Worm (Caenorhabditis elegans) whole organism, young adult: ENCODE measurements around the gene C42D8.1.

Experiments
- B0336.3 ChIP-seq: fragments of 200-800 bp; sonication (Bioruptor generic); IDR thresholded peaks from 2 replicates; pipeline ENCODE4 v1.3.6; 2022; ENCODE audit warnings: missing genetic modification characterization, missing compliant biosample characterization
- C06A6.2 ChIP-seq: fragments of 200-800 bp; sonication (Bioruptor generic); conservative IDR thresholded peaks from 2 replicates; pipeline ENCODE4 v1.3.6; 2022; ENCODE audit warnings: missing genetic modification characterization, missing compliant biosample characterization
- D2030.7 ChIP-seq: fragments of 200-800 bp; sonication (Bioruptor generic); IDR thresholded peaks from 2 replicates; pipeline ENCODE4 v1.3.6; 2022; ENCODE audit warnings: missing genetic modification reagents, missing genetic modification characterization, missing compliant biosample characterization
- F33H1.4 ChIP-seq: fragments of 200-800 bp; sonication (Bioruptor generic); IDR thresholded peaks from 2 replicates; pipeline ENCODE4 v1.3.6; 2022; ENCODE audit warnings: missing genetic modification reagents, missing genetic modification characterization, missing compliant biosample characterization
- F37B4.10 ChIP-seq: fragments of 200-800 bp; sonication (Bioruptor generic); IDR thresholded peaks from 2 replicates; pipeline ENCODE4 v1.3.6; 2022; ENCODE audit warnings: missing genetic modification characterization, missing compliant biosample characterization
- F52B5.7 ChIP-seq: sonication (generic microtip); optimal IDR thresholded peaks from 2 replicates; lab custom pipeline; 2016; ENCODE audit warnings: mild to moderate bottlenecking, missing genetic modification characterization, missing compliant biosample characterization
- F57A8.1 ChIP-seq: fragments of 200-800 bp; sonication (Bioruptor generic); optimal IDR thresholded peaks from 2 replicates; lab custom pipeline; 2018; ENCODE audit warnings: mild to moderate bottlenecking, missing genetic modification characterization, moderate library complexity, missing compliant biosample characterization
- T26A5.8 ChIP-seq: sonication (generic microtip); optimal IDR thresholded peaks from 2 replicates; lab custom pipeline; 2016; ENCODE audit warnings: missing genetic modification characterization, missing compliant biosample characterization
- ama-1 ChIP-seq, 3 experiments: fragments of 150-350 bp in 1 of 3; sonication (generic microtip) in 2 of 3; optimal IDR thresholded peaks; 2 replicates each; lab custom pipeline; 2014 to 2018; ENCODE audit warnings: missing biosample characterization in 2 of 3, missing genetic modification characterization in 2 of 3, missing genetic modification reagents in 2 of 3
- aptf-2 ChIP-seq: fragments of 200-800 bp; sonication (Bioruptor generic); conservative IDR thresholded peaks from 2 replicates; pipeline ENCODE4 v1.3.6; 2022; ENCODE audit warnings: missing genetic modification reagents, missing genetic modification characterization, missing compliant biosample characterization
- atf-7 ChIP-seq: sonication (generic microtip); optimal IDR thresholded peaks from 2 replicates; lab custom pipeline; 2017; ENCODE audit warnings: mild to moderate bottlenecking, missing genetic modification characterization, missing compliant biosample characterization
- bed-1 ChIP-seq: fragments of 200-800 bp; sonication (Bioruptor generic); IDR thresholded peaks from 2 replicates; pipeline ENCODE4 v1.3.6; 2022; ENCODE audit warnings: missing genetic modification reagents, missing genetic modification characterization, missing compliant biosample characterization
- ccch-3 ChIP-seq: fragments of 200-800 bp; sonication (Bioruptor generic); optimal IDR thresholded peaks from 2 replicates; lab custom pipeline; 2018; ENCODE audit warnings: mild to moderate bottlenecking, missing genetic modification characterization, missing compliant biosample characterization
- cebp-2 ChIP-seq: fragments of 200-800 bp; sonication (Bioruptor generic); IDR thresholded peaks from 2 replicates; pipeline ENCODE4 v1.3.6; 2022; ENCODE audit warnings: missing genetic modification characterization, missing compliant biosample characterization
- ceh-27 ChIP-seq: fragments of 200-800 bp; sonication (Bioruptor generic); optimal IDR thresholded peaks from 2 replicates; lab custom pipeline; 2018; ENCODE audit warnings: mild to moderate bottlenecking, missing genetic modification characterization, moderate library complexity, missing compliant biosample characterization
- chd-7 ChIP-seq: sonication (generic microtip); optimal IDR thresholded peaks from 2 replicates; lab custom pipeline; 2016; ENCODE audit warnings: mild to moderate bottlenecking, missing genetic modification characterization, moderate library complexity, missing compliant biosample characterization
- dox-1 ChIP-seq: fragments of 200-800 bp; sonication (Bioruptor generic); IDR thresholded peaks from 2 replicates; pipeline ENCODE4 v1.3.6; 2022; ENCODE audit warnings: missing genetic modification reagents, missing genetic modification characterization, missing compliant biosample characterization
- dpff-1 ChIP-seq: sonication (generic microtip); optimal IDR thresholded peaks from 2 replicates; lab custom pipeline; 2017; ENCODE audit warnings: mild to moderate bottlenecking, missing genetic modification characterization, missing compliant biosample characterization
- efl-1 ChIP-seq: fragments of 150-350 bp; optimal IDR thresholded peaks from 2 replicates; lab custom pipeline; 2014; ENCODE audit warnings: missing biosample characterization, missing genetic modification reagents, missing genetic modification characterization
- egl-18 ChIP-seq: fragments of 200-800 bp; sonication (Bioruptor generic); IDR thresholded peaks from 2 replicates; pipeline ENCODE4 v1.3.6; 2022; ENCODE audit warnings: missing genetic modification reagents, missing genetic modification characterization, missing compliant biosample characterization
- ets-4 ChIP-seq: fragments of 200-800 bp; sonication (Bioruptor generic); optimal IDR thresholded peaks from 2 replicates; lab custom pipeline; 2018; ENCODE audit warnings: mild to moderate bottlenecking, missing genetic modification characterization, missing compliant biosample characterization
- gei-17 ChIP-seq: fragments of 200-800 bp; sonication (Bioruptor generic); optimal IDR thresholded peaks from 2 replicates; lab custom pipeline; 2018; ENCODE audit warnings: mild to moderate bottlenecking, missing genetic modification characterization, missing compliant biosample characterization
- him-1 ChIP-seq: sonication (generic microtip); optimal IDR thresholded peaks from 2 replicates; lab custom pipeline; 2016; ENCODE audit warnings: missing genotype, missing genetic modification reagents, missing genetic modification characterization, missing compliant biosample characterization
- hrde-1 ChIP-seq: sonication (generic microtip); optimal IDR thresholded peaks from 2 replicates; lab custom pipeline; 2016; ENCODE audit warnings: missing genetic modification characterization, mild to moderate bottlenecking, missing compliant biosample characterization, moderate library complexity, missing genotype, missing genetic modification reagents, borderline replicate concordance
- lag-1 ChIP-seq: fragments of 200-800 bp; sonication (Bioruptor generic); IDR thresholded peaks from 2 replicates; pipeline ENCODE4 v1.3.6; 2022; ENCODE audit warnings: missing genetic modification reagents, missing genetic modification characterization, missing compliant biosample characterization
- lin-40 ChIP-seq: sonication (generic microtip); optimal IDR thresholded peaks from 2 replicates; lab custom pipeline; 2016; ENCODE audit warnings: missing genetic modification characterization, mild to moderate bottlenecking, missing compliant biosample characterization, missing genotype, missing genetic modification reagents
- madf-10 ChIP-seq: sonication (generic microtip); optimal IDR thresholded peaks from 2 replicates; lab custom pipeline; 2016; ENCODE audit warnings: mild to moderate bottlenecking, missing genetic modification characterization, missing compliant biosample characterization
- madf-3 ChIP-seq: fragments of 200-800 bp; sonication (Bioruptor generic); IDR thresholded peaks from 2 replicates; pipeline ENCODE4 v1.3.6; 2022; ENCODE audit warnings: missing genetic modification reagents, missing genetic modification characterization, missing compliant biosample characterization
- madf-6 ChIP-seq: fragments of 200-800 bp; sonication (Bioruptor generic); IDR thresholded peaks from 2 replicates; pipeline ENCODE4 v1.3.6; 2022; ENCODE audit warnings: missing genetic modification reagents, missing genetic modification characterization, missing compliant biosample characterization
- mcd-1 ChIP-seq: fragments of 200-800 bp; sonication (Bioruptor generic); IDR thresholded peaks from 2 replicates; pipeline ENCODE4 v1.3.6; 2022; ENCODE audit warnings: missing genetic modification reagents, missing genetic modification characterization, missing compliant biosample characterization
- mel-28 ChIP-seq: sonication (generic microtip); optimal IDR thresholded peaks from 2 replicates; lab custom pipeline; 2016; ENCODE audit warnings: borderline replicate concordance, mild to moderate bottlenecking, missing genetic modification characterization, missing compliant biosample characterization
- nhr-120 ChIP-seq: fragments of 200-800 bp; sonication (Bioruptor generic); IDR thresholded peaks from 2 replicates; pipeline ENCODE4 v1.3.6; 2022; ENCODE audit warnings: missing genetic modification characterization, missing compliant biosample characterization
- nhr-80 ChIP-seq: sonication (generic microtip); optimal IDR thresholded peaks from 2 replicates; lab custom pipeline; 2016; ENCODE audit warnings: missing genetic modification characterization, missing compliant biosample characterization
- nhr-90 ChIP-seq: sonication (generic microtip); optimal IDR thresholded peaks from 2 replicates; lab custom pipeline; 2016; ENCODE audit warnings: missing genotype, mild to moderate bottlenecking, missing genetic modification characterization, missing compliant biosample characterization
- pbrm-1 ChIP-seq: fragments of 200-800 bp; sonication (Bioruptor generic); IDR thresholded peaks from 2 replicates; pipeline ENCODE4 v1.3.6; 2022; ENCODE audit warnings: missing genetic modification reagents, missing genetic modification characterization, missing compliant biosample characterization
- sdz-38 ChIP-seq: sonication (generic microtip); optimal IDR thresholded peaks from 2 replicates; lab custom pipeline; 2016; ENCODE audit warnings: missing genotype, missing genetic modification characterization, missing compliant biosample characterization
- snpc-3.4 ChIP-seq: sonication (generic microtip); optimal IDR thresholded peaks from 2 replicates; lab custom pipeline; 2017; ENCODE audit warnings: missing genetic modification characterization, mild to moderate bottlenecking, missing compliant biosample characterization, antibody characterized with exemption, moderate library complexity, missing genotype, missing genetic modification reagents
- snpc-4 ChIP-seq, 5 experiments: fragments of 150-350 bp in 1 of 5; sonication (generic microtip) in 4 of 5; optimal IDR thresholded peaks; 2 replicates each; lab custom pipeline; 2014 to 2018; ENCODE audit warnings: missing genetic modification characterization in 5 of 5, missing biosample characterization in 3 of 5, antibody characterized with exemption in 2 of 5, mild to moderate bottlenecking in 2 of 5, missing compliant biosample characterization in 2 of 5, missing genotype in 2 of 5, moderate library complexity in 2 of 5, missing genetic modification reagents in 1 of 5
- somi-1 ChIP-seq: fragments of 200-800 bp; sonication (Bioruptor generic); optimal IDR thresholded peaks from 2 replicates; lab custom pipeline; 2018; ENCODE audit warnings: mild to moderate bottlenecking, missing genetic modification characterization, missing compliant biosample characterization
- zfh-2 ChIP-seq: fragments of 200-800 bp; sonication (Bioruptor generic); conservative IDR thresholded peaks from 2 replicates; pipeline ENCODE4 v1.3.6; 2022; ENCODE audit warnings: missing genetic modification reagents, missing genetic modification characterization, missing compliant biosample characterization
- ztf-18 ChIP-seq: sonication (generic microtip); optimal IDR thresholded peaks from 2 replicates; lab custom pipeline; 2016; ENCODE audit warnings: missing genotype, mild to moderate bottlenecking, missing genetic modification characterization, missing compliant biosample characterization
- ztf-22 ChIP-seq: fragments of 200-800 bp; sonication (Bioruptor generic); optimal IDR thresholded peaks from 2 replicates; lab custom pipeline; 2018; ENCODE audit warnings: mild to moderate bottlenecking, missing genetic modification characterization, moderate library complexity, missing compliant biosample characterization
- ztf-26 ChIP-seq: sonication (generic microtip); optimal IDR thresholded peaks from 2 replicates; lab custom pipeline; 2017; ENCODE audit warnings: missing genetic modification characterization, missing compliant biosample characterization
- ztf-28 ChIP-seq: fragments of 200-800 bp; sonication (Bioruptor generic); IDR thresholded peaks from 2 replicates; pipeline ENCODE4 v1.3.6; 2022; ENCODE audit warnings: missing genetic modification reagents, missing genetic modification characterization, missing compliant biosample characterization
- ztf-3 ChIP-seq: fragments of 200-800 bp; sonication (Bioruptor generic); optimal IDR thresholded peaks from 2 replicates; lab custom pipeline; 2018; ENCODE audit warnings: mild to moderate bottlenecking, missing genetic modification characterization, missing compliant biosample characterization

Gene C42D8.1

DNA sequence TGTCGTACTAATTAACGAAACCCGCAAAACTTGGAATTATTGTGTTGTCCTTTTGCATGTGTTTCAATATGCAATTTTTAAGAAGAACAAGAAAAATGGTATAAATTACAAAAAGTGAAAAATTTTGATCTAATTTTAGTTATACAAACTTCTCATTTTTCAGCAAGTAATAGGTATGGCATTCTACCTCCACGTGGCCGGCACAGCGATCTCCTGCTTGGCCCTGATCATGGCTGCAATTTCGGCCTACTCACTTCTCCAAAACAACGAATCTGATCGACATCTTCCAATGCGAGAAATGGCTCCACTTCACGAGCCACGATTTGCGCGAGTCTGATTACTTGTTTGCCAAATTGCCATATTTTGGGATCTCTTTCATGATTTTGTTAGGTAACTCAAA lies 35.4 kb upstream of the C42D8.1 start:
- TF ChIP-seq nhr-90 (tag; lab: Kevin White, UChicago): no peak
- TF ChIP-seq efl-1: no peak
- TF ChIP-seq lag-1: no peak
- TF ChIP-seq C06A6.2 (GFP tag; lab: Robert Waterston, UW): no peak
- TF ChIP-seq madf-3 (GFP tag; lab: Robert Waterston, UW): no peak
- no peak for TF ChIP-seq D2030.7 (GFP tag; lab: Robert Waterston, UW)
- TF ChIP-seq F33H1.4 (GFP tag; lab: Robert Waterston, UW): no peak
- no peak for TF ChIP-seq snpc-3.4 (tag; lab: Kevin White, UChicago)
- TF ChIP-seq pbrm-1 (GFP tag; lab: Robert Waterston, UW): no peak
- TF ChIP-seq madf-10 (tag; lab: Kevin White, UChicago): no peak
- no peak for TF ChIP-seq hrde-1 (tag; lab: Kevin White, UChicago)
- no peak for TF ChIP-seq aptf-2 (GFP tag; lab: Robert Waterston, UW)
- TF ChIP-seq cebp-2 (GFP tag; lab: Robert Waterston, UW): no peak
- TF ChIP-seq dpff-1 (tag; lab: Kevin White, UChicago): no peak
- TF ChIP-seq sdz-38 (tag; lab: Kevin White, UChicago): no peak
- no peak for TF ChIP-seq F52B5.7 (tag; lab: Kevin White, UChicago)
- TF ChIP-seq, all 124 proteins: peak for 0

DNA sequence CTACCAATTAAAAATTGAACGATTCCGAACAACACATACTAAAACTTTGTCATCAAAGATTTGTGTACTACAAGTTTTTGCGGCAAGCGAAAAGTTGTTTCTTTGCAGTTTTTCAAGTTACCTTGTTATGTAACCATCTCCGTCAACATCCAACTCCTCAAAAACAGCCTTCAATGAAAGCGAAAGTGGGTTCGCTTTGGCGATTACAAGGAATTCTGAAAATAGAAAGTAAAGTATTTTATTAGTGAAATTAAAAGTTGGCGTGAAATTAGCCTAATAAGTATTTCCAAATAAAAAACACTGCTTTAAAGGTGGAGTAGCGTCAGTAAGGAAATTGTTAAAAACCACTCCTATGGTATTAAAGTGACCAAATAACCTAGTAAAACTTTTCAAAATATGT lies 33.8 kb upstream of the C42D8.1 start:
- TF ChIP-seq D2030.7 (GFP tag; lab: Robert Waterston, UW) (no peak), lin-40 (tag; lab: Kevin White, UChicago) (no peak), mcd-1 (no peak), somi-1 (no peak), ccch-3 (GFP tag; lab: Kevin White, UChicago) (no peak), ztf-3 (no peak), ztf-18 (tag; lab: Kevin White, UChicago) (no peak), F57A8.1 (GFP tag; lab: Kevin White, UChicago) (no peak), pbrm-1 (GFP tag; lab: Robert Waterston, UW) (no peak), madf-6 (GFP tag; lab: Robert Waterston, UW) (no peak), ets-4 (GFP tag; lab: Kevin White, UChicago) (no peak), ztf-22 (GFP tag; lab: Kevin White, UChicago) (no peak), mel-28 (tag; lab: Kevin White, UChicago) (no peak), ama-1 (optimal IDR thresholded peaks at IDR 0.05; lab: Kevin White, UChicago) (no peak), ama-1 (GFP tag; optimal IDR thresholded peaks at IDR 0.05; lab: Kevin White, UChicago) (no peak), him-1 (tag; lab: Kevin White, UChicago) (no peak), ztf-28 (GFP tag; lab: Robert Waterston, UW) (no peak), ztf-26 (tag; lab: Kevin White, UChicago) (no peak)

DNA sequence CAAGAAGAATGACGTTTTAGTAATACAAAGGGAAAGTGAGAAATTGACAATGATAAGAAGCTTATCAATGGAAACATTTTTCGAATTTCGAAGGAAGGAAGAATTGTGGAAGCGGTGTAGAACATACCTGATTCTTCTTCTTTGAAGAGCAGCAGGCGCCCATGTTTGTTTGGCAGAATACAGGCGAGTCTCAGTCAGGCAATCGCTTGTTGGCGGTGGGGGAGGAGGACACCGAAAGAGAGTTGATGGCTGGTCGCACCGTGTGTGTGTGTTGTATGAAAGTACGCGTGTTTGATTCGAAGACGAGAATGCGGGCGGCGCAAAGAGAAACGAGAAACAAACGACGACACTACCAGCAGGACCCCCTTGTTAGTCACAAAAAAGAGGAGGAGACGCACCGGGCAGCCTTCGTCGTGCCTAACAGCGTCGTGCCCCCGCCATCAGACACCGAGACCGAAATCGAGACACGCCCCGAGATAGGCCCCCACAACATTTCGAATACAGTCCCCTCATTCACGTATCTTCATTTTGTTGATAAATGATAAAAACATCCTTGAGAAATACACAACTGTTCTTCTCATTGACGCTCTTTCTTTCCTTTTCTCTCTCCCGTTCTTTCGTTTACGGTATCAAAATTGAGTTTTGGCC lies 31.5 kb upstream of the C42D8.1 start, which contains the start of gene cal-5:
Gene cal-5 (minus strand): TSS at position 266 of the 648 bp plus-strand sequence.
- TF ChIP-seq ets-4 (GFP tag; lab: Kevin White, UChicago) (peak; percentile 10), ztf-26 (tag; lab: Kevin White, UChicago) (peak; percentile 66), atf-7 (peak; percentile 28), zfh-2 (GFP tag; lab: Robert Waterston, UW) (peak; percentile 97), lin-40 (tag; lab: Kevin White, UChicago) (peak; percentile 46), egl-18 (no peak), snpc-3.4 (tag; lab: Kevin White, UChicago) (no peak), T26A5.8 (tag; lab: Kevin White, UChicago) (no peak), B0336.3 (GFP tag; lab: Robert Waterston, UW) (peak; percentile 27; the same call in 1 of the 2 replicates), aptf-2 (GFP tag; lab: Robert Waterston, UW) (no peak), nhr-80 (tag; lab: Kevin White, UChicago) (peak; percentile 94), nhr-120 (GFP tag; lab: Robert Waterston, UW) (no peak), F37B4.10 (GFP tag; lab: Robert Waterston, UW) (no peak), chd-7 (tag; lab: Kevin White, UChicago) (peak; percentile 19), bed-1 (GFP tag; lab: Robert Waterston, UW) (no peak), snpc-4 (GFP tag; optimal IDR thresholded peaks at IDR 0.05; lab: Kevin White, UChicago) (no peak), snpc-4 (tag; optimal IDR thresholded peaks at IDR 0.05; lab: Kevin White, UChicago) (peak in 1 of 4 experiments; percentile 13), ceh-27 (no peak), dox-1 (GFP tag; lab: Robert Waterston, UW) (peak; percentile 81), gei-17 (no peak)
